Fruit fly (Drosophila melanogaster) whole organism, embryonic: Measurements from ENCODE around the gene AP-2alpha.

ENCODE experiments used
- Blimp-1 ChIP-seq: fragments of 200-800 bp; sonication (Bioruptor generic); optimal IDR thresholded peaks from 3 replicates; lab custom pipeline; 2018; ENCODE audit warnings: missing biosample characterization, missing genetic modification characterization, mild to moderate bottlenecking, moderate library complexity, missing genetic modification reagents
- Bteb2 ChIP-seq: fragments of 200-800 bp; sonication (Bioruptor generic); optimal IDR thresholded peaks from 2 replicates; lab custom pipeline; 2016; ENCODE audit warnings: missing biosample characterization, missing genetic modification characterization
- CG10267 ChIP-seq: fragments of 200-800 bp; sonication (Bioruptor generic); optimal IDR thresholded peaks from 2 replicates; lab custom pipeline; 2018; ENCODE audit warnings: missing biosample characterization, mild to moderate bottlenecking, missing genetic modification characterization, moderate library complexity
- CG10979 ChIP-seq: fragments of 200-800 bp; sonication (Bioruptor generic); optimal IDR thresholded peaks from 2 replicates; lab custom pipeline; 2018; ENCODE audit warnings: missing biosample characterization, mild to moderate bottlenecking, missing genetic modification characterization, moderate library complexity
- CG11085 ChIP-seq: fragments of 200-800 bp; sonication (Bioruptor generic); IDR thresholded peaks from 2 replicates; pipeline ENCODE4 v1.3.6; 2022; ENCODE audit warnings: missing biosample characterization, missing genetic modification characterization
- CG13775 ChIP-seq: fragments of 200-800 bp; sonication (Bioruptor generic); optimal IDR thresholded peaks from 3 replicates; lab custom pipeline; 2017; ENCODE audit warnings: missing biosample characterization, mild to moderate bottlenecking, missing genetic modification characterization
- CG1529 ChIP-seq: fragments of 200-800 bp; sonication (Bioruptor generic); optimal IDR thresholded peaks from 3 replicates; lab custom pipeline; 2018; ENCODE audit warnings: missing biosample characterization, missing genetic modification characterization
- CG15696 ChIP-seq: fragments of 200-800 bp; sonication (Bioruptor generic); optimal IDR thresholded peaks from 2 replicates; lab custom pipeline; 2019; ENCODE audit warnings: missing biosample characterization, mild to moderate bottlenecking, missing genetic modification characterization, moderate library complexity
- CG17359 ChIP-seq: fragments of 200-800 bp; sonication (Bioruptor generic); optimal IDR thresholded peaks from 3 replicates; lab custom pipeline; 2018; ENCODE audit warnings: missing biosample characterization, mild to moderate bottlenecking, missing genetic modification characterization, moderate library complexity
- CG17829 ChIP-seq: fragments of 200-800 bp; optimal IDR thresholded peaks from 2 replicates; lab custom pipeline; 2019; ENCODE audit warnings: missing biosample characterization, mild to moderate bottlenecking, missing genetic modification characterization, moderate library complexity
- CG18476 ChIP-seq: fragments of 200-800 bp; sonication (Bioruptor generic); optimal IDR thresholded peaks from 2 replicates; lab custom pipeline; 2016; ENCODE audit warnings: missing biosample characterization, mild to moderate bottlenecking, missing genetic modification characterization
- CG2678 ChIP-seq: fragments of 200-800 bp; sonication (Bioruptor generic); optimal IDR thresholded peaks from 3 replicates; lab custom pipeline; 2019; ENCODE audit warnings: missing biosample characterization, mild to moderate bottlenecking, missing genetic modification characterization, moderate library complexity
- CG30020 ChIP-seq: fragments of 200-800 bp; optimal IDR thresholded peaks from 2 replicates; lab custom pipeline; 2019; ENCODE audit warnings: missing biosample characterization, mild to moderate bottlenecking, missing genetic modification characterization, moderate library complexity
- CG32767 ChIP-seq: fragments of 200-800 bp; sonication (Bioruptor generic); IDR thresholded peaks from 2 replicates; pipeline ENCODE4 v1.3.6; 2022; ENCODE audit warnings: missing biosample characterization, missing genetic modification characterization
- CG4424 ChIP-seq: fragments of 200-800 bp; sonication (Bioruptor generic); optimal IDR thresholded peaks from 3 replicates; lab custom pipeline; 2016; ENCODE audit warnings: missing biosample characterization, missing genetic modification characterization
- CG4820 ChIP-seq: fragments of 200-800 bp; sonication (Bioruptor generic); optimal IDR thresholded peaks from 3 replicates; lab custom pipeline; 2016; ENCODE audit warnings: missing biosample characterization, missing genetic modification characterization
- CG6689 ChIP-seq: fragments of 200-800 bp; sonication (Bioruptor generic); IDR thresholded peaks from 2 replicates; pipeline ENCODE4 v1.3.6; 2022; ENCODE audit warnings: missing biosample characterization, missing genetic modification characterization
- CG6791 ChIP-seq: fragments of 200-800 bp; sonication (Bioruptor generic); IDR thresholded peaks from 3 replicates; pipeline ENCODE4 v1.3.6; 2022; ENCODE audit warnings: missing biosample characterization, missing genetic modification characterization; ENCODE audit not compliant: partially characterized antibody
- CG7556 ChIP-seq: fragments of 200-800 bp; sonication (Bioruptor generic); optimal IDR thresholded peaks from 2 replicates; lab custom pipeline; 2017; ENCODE audit warnings: missing biosample characterization, mild to moderate bottlenecking, missing genetic modification characterization
- CG8765 ChIP-seq: fragments of 200-800 bp; sonication (Bioruptor generic); IDR thresholded peaks from 2 replicates; pipeline ENCODE4 v1.3.6; 2022; ENCODE audit warnings: missing biosample characterization, missing genetic modification characterization
- CG9437 ChIP-seq: fragments of 200-800 bp; sonication (Bioruptor generic); optimal IDR thresholded peaks from 2 replicates; lab custom pipeline; 2018; ENCODE audit warnings: missing biosample characterization, mild to moderate bottlenecking, missing genetic modification characterization
- CG9727 ChIP-seq: fragments of 200-800 bp; sonication (Bioruptor generic); optimal IDR thresholded peaks from 3 replicates; lab custom pipeline; 2017; ENCODE audit warnings: missing biosample characterization, mild to moderate bottlenecking, missing genetic modification characterization
- Dip2 ChIP-seq: fragments of 200-800 bp; sonication (Bioruptor generic); IDR thresholded peaks from 2 replicates; pipeline ENCODE4 v1.3.6; 2022; ENCODE audit warnings: missing biosample characterization, missing genetic modification characterization
- Hr51 ChIP-seq, 2 experiments: fragments of 200-800 bp; sonication (Bioruptor generic); optimal IDR thresholded peaks; 2 replicates in 1 of 2; 3 replicates in 1 of 2; lab custom pipeline; 2016 to 2018; ENCODE audit warnings: missing biosample characterization in 2 of 2, missing genetic modification characterization in 2 of 2, mild to moderate bottlenecking in 1 of 2, moderate library complexity in 1 of 2
- Jarid2 ChIP-seq: fragments of 200-800 bp; sonication (Bioruptor generic); optimal IDR thresholded peaks from 3 replicates; lab custom pipeline; 2017; ENCODE audit warnings: mild to moderate bottlenecking, missing biosample characterization, missing genetic modification reagents, missing genetic modification characterization
- Mes4 ChIP-seq: fragments of 200-800 bp; sonication (Bioruptor generic); optimal IDR thresholded peaks from 2 replicates; lab custom pipeline; 2016; ENCODE audit warnings: missing biosample characterization, missing genetic modification characterization
- Nf-YA ChIP-seq: fragments of 200-800 bp; sonication (Bioruptor generic); IDR thresholded peaks from 2 replicates; pipeline ENCODE4 v1.3.6; 2022; ENCODE audit warnings: missing biosample characterization, missing genetic modification characterization
- Sox102F ChIP-seq: fragments of 200-800 bp; sonication (Bioruptor generic); optimal IDR thresholded peaks from 2 replicates; lab custom pipeline; 2018; ENCODE audit warnings: missing biosample characterization, mild to moderate bottlenecking, missing genetic modification characterization, moderate library complexity
- Xbp1 ChIP-seq: fragments of 200-800 bp; sonication (Bioruptor generic); optimal IDR thresholded peaks from 3 replicates; lab custom pipeline; 2016; ENCODE audit warnings: missing biosample characterization, mild to moderate bottlenecking, missing genetic modification characterization
- bsh ChIP-seq, 2 experiments: fragments of 200-800 bp; sonication (Bioruptor generic); optimal IDR thresholded peaks; 2 replicates each; lab custom pipeline; 2017 to 2018; ENCODE audit warnings: mild to moderate bottlenecking in 2 of 2, missing biosample characterization in 2 of 2, missing genetic modification characterization in 2 of 2, moderate library complexity in 1 of 2
- cato ChIP-seq: fragments of 200-800 bp; sonication (Bioruptor generic); optimal IDR thresholded peaks from 2 replicates; lab custom pipeline; 2016; ENCODE audit warnings: missing biosample characterization, missing genetic modification characterization, borderline replicate concordance
- croc ChIP-seq: fragments of 200-800 bp; sonication (Bioruptor generic); conservative IDR thresholded peaks from 3 replicates; pipeline ENCODE4 v1.3.6; 2022; ENCODE audit warnings: missing biosample characterization, missing genetic modification characterization
- dmrt11E ChIP-seq: fragments of 200-800 bp; sonication (Bioruptor generic); optimal IDR thresholded peaks from 3 replicates; lab custom pipeline; 2018; ENCODE audit warnings: missing biosample characterization, mild to moderate bottlenecking, missing genetic modification characterization, moderate library complexity
- grau ChIP-seq: fragments of 200-800 bp; optimal IDR thresholded peaks from 3 replicates; lab custom pipeline; 2019; ENCODE audit warnings: missing biosample characterization, mild to moderate bottlenecking, missing genetic modification characterization, moderate library complexity
- grn ChIP-seq: fragments of 200-800 bp; sonication (Bioruptor generic); optimal IDR thresholded peaks from 3 replicates; lab custom pipeline; 2017; ENCODE audit warnings: missing biosample characterization, missing genetic modification characterization
- jigr1 ChIP-seq: fragments of 200-800 bp; sonication (Bioruptor generic); IDR thresholded peaks from 3 replicates; pipeline ENCODE4 v1.3.6; 2022; ENCODE audit warnings: missing biosample characterization, missing genetic modification characterization
- nmo ChIP-seq: fragments of 200-800 bp; sonication (Bioruptor generic); optimal IDR thresholded peaks from 2 replicates; lab custom pipeline; 2018; ENCODE audit warnings: missing biosample characterization, mild to moderate bottlenecking, missing genetic modification characterization, moderate library complexity
- nom ChIP-seq: fragments of 200-800 bp; sonication (Bioruptor generic); optimal IDR thresholded peaks from 2 replicates; lab custom pipeline; 2017; ENCODE audit warnings: missing biosample characterization, missing genetic modification characterization, mild to moderate bottlenecking, moderate library complexity, missing genetic modification reagents
- pros ChIP-seq: fragments of 200-800 bp; sonication (Bioruptor generic); optimal IDR thresholded peaks from 3 replicates; lab custom pipeline; 2019; ENCODE audit warnings: missing biosample characterization, mild to moderate bottlenecking, missing genetic modification characterization, moderate library complexity
- sc ChIP-seq, 3 experiments: fragments of >200 bp in 2 of 3; fragments of 200-800 bp in 1 of 3; sonication (Bioruptor generic) in 1 of 3; optimal IDR thresholded peaks; 2 replicates in 2 of 3; 3 replicates in 1 of 3; lab custom pipeline; 2017; ENCODE audit warnings: mild to moderate bottlenecking in 1 of 3, missing biosample characterization in 1 of 3, missing genetic modification characterization in 1 of 3, missing genetic modification reagents in 1 of 3
- sima ChIP-seq: fragments of 200-800 bp; sonication (Bioruptor generic); optimal IDR thresholded peaks from 2 replicates; lab custom pipeline; 2016; ENCODE audit warnings: missing biosample characterization, missing genetic modification characterization
- sqz ChIP-seq: fragments of 200-800 bp; sonication (Bioruptor generic); optimal IDR thresholded peaks from 3 replicates; lab custom pipeline; 2018; ENCODE audit warnings: missing biosample characterization, mild to moderate bottlenecking, missing genetic modification characterization
- ssp ChIP-seq: fragments of 200-800 bp; sonication (Bioruptor generic); IDR thresholded peaks from 2 replicates; pipeline ENCODE4 v1.3.6; 2022; ENCODE audit warnings: missing biosample characterization, missing genetic modification characterization
- trh ChIP-seq: fragments of 200-800 bp; sonication (Bioruptor generic); optimal IDR thresholded peaks from 2 replicates; lab custom pipeline; 2016; ENCODE audit warnings: missing biosample characterization, missing genetic modification characterization
- twi ChIP-seq: fragments of 200-800 bp; optimal IDR thresholded peaks from 2 replicates; lab custom pipeline; 2019; ENCODE audit warnings: missing biosample characterization, mild to moderate bottlenecking, missing genetic modification characterization, moderate library complexity
- yki ChIP-seq: fragments of >200 bp; optimal IDR thresholded peaks from 3 replicates; lab custom pipeline; 2018
- zen ChIP-seq: fragments of 200-800 bp; sonication (Bioruptor generic); optimal IDR thresholded peaks from 3 replicates; lab custom pipeline; 2018; ENCODE audit warnings: missing biosample characterization, mild to moderate bottlenecking, missing genetic modification characterization, moderate library complexity
- zf30C ChIP-seq: fragments of 200-800 bp; sonication (Bioruptor generic); optimal IDR thresholded peaks from 3 replicates; lab custom pipeline; 2018; ENCODE audit warnings: missing biosample characterization, mild to moderate bottlenecking, missing genetic modification characterization

AP-2alpha gene

dm6 chr2L:440638-441454, 26.3 kb upstream of the AP-2alpha start (continued):
- TF ChIP-seq grau (tag; lab: Kevin White, UChicago) (peak; percentile 58), CG8765 (GFP tag; lab: Robert Waterston, UW) (peak; percentile 14; the same call in 1 of the 2 replicates), CG4820 (GFP tag; lab: Kevin White, UChicago) (peak; percentile 1), bsh (GFP tag; optimal IDR thresholded peaks at IDR 0.05; lab: Kevin White, UChicago) (peak; percentile 71 to 85), sc (optimal IDR thresholded peaks at IDR 0.05; lab: Kevin White, UChicago) (no peak), sc (GFP tag; optimal IDR thresholded peaks at IDR 0.05; lab: Kevin White, UChicago) (peak; percentile 45), nmo (GFP tag; lab: Kevin White, UChicago) (peak; percentile 69), sima (GFP tag; lab: Kevin White, UChicago) (no peak), CG10267 (peak; percentile 77), trh (GFP tag; lab: Kevin White, UChicago) (no peak), zf30C (GFP tag; lab: Kevin White, UChicago) (no peak), cato (GFP tag; lab: Kevin White, UChicago) (no peak), Hr51 (GFP tag; optimal IDR thresholded peaks at IDR 0.05; lab: Kevin White, UChicago) (no peak), zen (tag; lab: Kevin White, UChicago) (peak; percentile 41), jigr1 (GFP tag; lab: Robert Waterston, UW) (0 out of 3 replicates have a peak, but pooled peaks have one; percentile 11), CG30020 (tag; lab: Kevin White, UChicago) (peak; percentile 24), twi (tag; lab: Kevin White, UChicago) (peak; percentile 21), Bteb2 (no peak), CG17359 (tag; lab: Kevin White, UChicago) (peak; percentile 3), Xbp1 (GFP tag; lab: Kevin White, UChicago) (peak; percentile 29), CG2678 (tag; lab: Kevin White, UChicago) (peak; percentile 35), CG4424 (GFP tag; lab: Kevin White, UChicago) (peak; percentile 60), CG18476 (GFP tag; lab: Kevin White, UChicago) (peak; percentile 1), CG13775 (GFP tag; lab: Kevin White, UChicago) (peak; percentile 68), CG1529 (GFP tag; lab: Kevin White, UChicago) (peak; percentile 43), yki (no peak), Dip2 (GFP tag; lab: Robert Waterston, UW) (no peak), grn (peak; percentile 67), CG7556 (GFP tag; lab: Kevin White, UChicago) (peak; percentile 65), nom (peak; percentile 75), croc (GFP tag; lab: Robert Waterston, UW) (peak; percentile 66), CG9727 (GFP tag; lab: Kevin White, UChicago) (peak; percentile 85), Sox102F (peak; percentile 12), CG11085 (GFP tag; lab: Robert Waterston, UW) (no peak), Nf-YA (GFP tag; lab: Robert Waterston, UW) (no peak), Blimp-1 (GFP tag; lab: Kevin White, UChicago) (peak; percentile 46), dmrt11E (peak; percentile 96), CG15696 (tag; lab: Kevin White, UChicago) (peak; percentile 89), CG10979 (tag; lab: Kevin White, UChicago) (peak; percentile 88), CG32767 (GFP tag; lab: Robert Waterston, UW) (no peak), ssp (GFP tag; lab: Robert Waterston, UW) (no peak), CG6689 (peak; percentile 58), pros (GFP tag; lab: Kevin White, UChicago) (peak; percentile 76), CG17829 (tag; lab: Kevin White, UChicago) (peak; percentile 84), sqz (peak; percentile 72), Mes4 (GFP tag; lab: Kevin White, UChicago) (no peak), CG6791 (no peak), Jarid2 (no peak), CG9437 (GFP tag; lab: Kevin White, UChicago) (peak; percentile 27)
